Fruit fly (Drosophila melanogaster) whole organism, embryonic: ENCODE data around the gene ATPsynB.

Source experiments
- CG11723 ChIP-seq: fragments of 200-800 bp; sonication (Bioruptor generic); optimal IDR thresholded peaks from 2 replicates; lab custom pipeline; 2017; ENCODE audit warnings: missing biosample characterization, mild to moderate bottlenecking, missing genetic modification characterization
- CG14860 ChIP-seq: fragments of 200-800 bp; sonication (Bioruptor generic); IDR thresholded peaks from 3 replicates; pipeline ENCODE4 v1.3.6; 2022; ENCODE audit warnings: missing biosample characterization, missing genetic modification characterization; ENCODE audit not compliant: partially characterized antibody
- CG1603 ChIP-seq: fragments of 200-800 bp; sonication (Bioruptor generic); optimal IDR thresholded peaks from 2 replicates; lab custom pipeline; 2019; ENCODE audit warnings: missing biosample characterization, mild to moderate bottlenecking, missing genetic modification characterization, moderate library complexity
- CG7271 ChIP-seq: fragments of 200-800 bp; sonication (Bioruptor generic); optimal IDR thresholded peaks from 2 replicates; lab custom pipeline; 2018; ENCODE audit warnings: missing biosample characterization, mild to moderate bottlenecking, missing genetic modification characterization, moderate library complexity
- HmgD ChIP-seq: fragments of 200-800 bp; sonication (Bioruptor generic); optimal IDR thresholded peaks from 3 replicates; lab custom pipeline; 2016; ENCODE audit warnings: missing biosample characterization, missing genetic modification characterization
- Hsf ChIP-seq: fragments of 200-800 bp; sonication (Bioruptor generic); optimal IDR thresholded peaks from 3 replicates; lab custom pipeline; 2016; ENCODE audit warnings: missing biosample characterization, missing genetic modification characterization
- Sry-β ChIP-seq: fragments of 200-800 bp; sonication (Bioruptor generic); optimal IDR thresholded peaks from 2 replicates; lab custom pipeline; 2018; ENCODE audit warnings: missing biosample characterization, mild to moderate bottlenecking, missing genetic modification characterization, moderate library complexity
- TFAM ChIP-seq: fragments of 200-800 bp; sonication (Bioruptor generic); optimal IDR thresholded peaks from 2 replicates; lab custom pipeline; 2017; ENCODE audit warnings: missing biosample characterization, missing genetic modification characterization, inconsistent platforms
- cato ChIP-seq: fragments of 200-800 bp; sonication (Bioruptor generic); optimal IDR thresholded peaks from 2 replicates; lab custom pipeline; 2016; ENCODE audit warnings: missing biosample characterization, missing genetic modification characterization, borderline replicate concordance
- dpn ChIP-seq, 2 experiments: fragments of 200-800 bp; sonication (Bioruptor generic); optimal IDR thresholded peaks; 3 replicates each; lab custom pipeline; 2016; ENCODE audit warnings: missing biosample characterization in 2 of 2, missing genetic modification characterization in 2 of 2
- lola ChIP-seq, 3 experiments: fragments of >200 bp in 2 of 3; fragments of 200-800 bp in 1 of 3; sonication (Bioruptor generic) in 1 of 3; optimal IDR thresholded peaks; 2 replicates each; lab custom pipeline; 2017 to 2019; ENCODE audit warnings: missing biosample characterization in 3 of 3, missing genetic modification characterization in 3 of 3, mild to moderate bottlenecking in 1 of 3, moderate library complexity in 1 of 3
- psq ChIP-seq: fragments of 200-800 bp; sonication (Bioruptor generic); optimal IDR thresholded peaks from 2 replicates; lab custom pipeline; 2017; ENCODE audit warnings: missing biosample characterization, missing genetic modification characterization
- sna ChIP-seq: fragments of 200-800 bp; sonication (Bioruptor generic); IDR thresholded peaks from 2 replicates; pipeline ENCODE4 v1.3.6; 2022; ENCODE audit warnings: missing biosample characterization, missing genetic modification characterization; ENCODE audit not compliant: partially characterized antibody
- sr ChIP-seq: fragments of 200-800 bp; sonication (Bioruptor generic); IDR thresholded peaks from 3 replicates; pipeline ENCODE4 v1.3.6; 2022; ENCODE audit warnings: missing biosample characterization, missing genetic modification characterization

DNA sequence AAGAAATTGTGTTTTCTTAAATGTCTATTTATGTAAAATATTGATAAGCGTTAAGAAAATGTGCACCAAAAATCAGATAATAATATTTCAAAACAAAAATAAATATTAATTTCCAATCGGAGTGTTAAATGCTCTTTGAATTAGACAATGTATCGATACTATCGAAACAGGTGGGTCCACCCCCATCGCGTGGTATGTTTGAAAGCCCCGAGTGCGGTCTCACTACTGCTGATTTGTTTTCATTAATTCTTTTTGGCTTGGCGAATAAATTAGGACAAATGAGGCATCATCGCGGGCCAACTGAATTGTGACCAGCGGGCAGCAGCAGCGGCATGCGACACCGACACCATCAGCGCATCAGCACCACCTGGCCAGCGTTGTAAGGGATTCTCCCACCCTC, 3.1 kb upstream of the ATPsynB start, which contains the start of gene Naa60:
- TF ChIP-seq lola (GFP tag; optimal IDR thresholded peaks at IDR 0.05; lab: Kevin White, UChicago) (no peak), CG1603 (tag; lab: Kevin White, UChicago) (no peak), Hsf (GFP tag; lab: Kevin White, UChicago) (no peak), Sry-β (GFP tag; lab: Kevin White, UChicago) (no peak), TFAM (GFP tag; lab: Kevin White, UChicago) (no peak), sr (GFP tag; lab: Robert Waterston, UW) (no peak), CG7271 (tag; lab: Kevin White, UChicago) (no peak), CG11723 (GFP tag; lab: Kevin White, UChicago) (no peak), sna (GFP tag; lab: Robert Waterston, UW) (peak; percentile 78), psq (no peak), CG14860 (GFP tag; lab: Robert Waterston, UW) (peak; percentile 82), cato (no peak), dpn (GFP tag; optimal IDR thresholded peaks at IDR 0.05; lab: Kevin White, UChicago) (no peak), HmgD (GFP tag; lab: Kevin White, UChicago) (no peak)
